Worm (Caenorhabditis elegans) whole organism, L2 larva: ENCODE data around the gene C23G10.10.

ENCODE experiments used
- C34F6.9 ChIP-seq: fragments of 150-350 bp; optimal IDR thresholded peaks from 2 replicates; lab custom pipeline; 2014; ENCODE audit warnings: missing biosample characterization, missing genetic modification characterization
- F13H6.1 ChIP-seq: sonication (generic microtip); optimal IDR thresholded peaks from 2 replicates; lab custom pipeline; 2016; ENCODE audit warnings: missing genetic modification characterization, missing compliant biosample characterization
- R02D3.7 ChIP-seq: fragments of 150-350 bp; optimal IDR thresholded peaks from 2 replicates; lab custom pipeline; 2014; ENCODE audit warnings: missing biosample characterization, missing genetic modification characterization
- Y55F3AM.14 ChIP-seq: fragments of 200-800 bp; sonication (Bioruptor generic); optimal IDR thresholded peaks from 2 replicates; lab custom pipeline; 2018; ENCODE audit warnings: mild to moderate bottlenecking, missing genetic modification characterization, missing compliant biosample characterization
- ZK546.5 ChIP-seq: sonication (generic microtip); optimal IDR thresholded peaks from 2 replicates; lab custom pipeline; 2017; ENCODE audit warnings: missing biosample characterization, missing genetic modification characterization
- alr-1 ChIP-seq: fragments of 150-350 bp; optimal IDR thresholded peaks from 2 replicates; lab custom pipeline; 2014; ENCODE audit warnings: missing biosample characterization, missing genetic modification characterization
- aly-2 ChIP-seq: fragments of 150-350 bp; optimal IDR thresholded peaks from 2 replicates; lab custom pipeline; 2014; ENCODE audit warnings: missing biosample characterization, missing genetic modification characterization
- ama-1 ChIP-seq: fragments of 150-350 bp; optimal IDR thresholded peaks from 2 replicates; lab custom pipeline; 2018; ENCODE audit warnings: inconsistent platforms
- blmp-1 ChIP-seq: sonication (generic microtip); optimal IDR thresholded peaks from 2 replicates; lab custom pipeline; 2017; ENCODE audit warnings: missing genetic modification characterization, mild to moderate bottlenecking, missing compliant biosample characterization, antibody characterized with exemption, moderate library complexity; ENCODE audit not compliant: insufficient read depth
- crh-2 ChIP-seq: sonication (generic microtip); optimal IDR thresholded peaks from 2 replicates; lab custom pipeline; 2017; ENCODE audit warnings: missing biosample characterization, missing genetic modification characterization
- dmd-4 ChIP-seq: sonication (generic microtip); optimal IDR thresholded peaks from 2 replicates; lab custom pipeline; 2017; ENCODE audit warnings: missing biosample characterization, missing genetic modification characterization
- egl-27 ChIP-seq: sonication (generic microtip); optimal IDR thresholded peaks from 3 replicates; lab custom pipeline; 2017; ENCODE audit warnings: missing biosample characterization, missing genetic modification reagents, missing genetic modification characterization
- elt-1 ChIP-seq: fragments of 150-350 bp; optimal IDR thresholded peaks from 2 replicates; lab custom pipeline; 2014; ENCODE audit warnings: missing biosample characterization, missing genetic modification characterization
- elt-3 ChIP-seq: sonication (generic microtip); optimal IDR thresholded peaks from 2 replicates; lab custom pipeline; 2017; ENCODE audit warnings: missing biosample characterization, missing genetic modification characterization
- fos-1 ChIP-seq: fragments of 150-350 bp; optimal IDR thresholded peaks from 2 replicates; lab custom pipeline; 2014; ENCODE audit warnings: missing biosample characterization, missing genetic modification characterization
- gmeb-1 ChIP-seq: fragments of 150-350 bp; optimal IDR thresholded peaks from 2 replicates; lab custom pipeline; 2014; ENCODE audit warnings: missing biosample characterization, missing genetic modification characterization
- lin-11 ChIP-seq: fragments of 150-350 bp; sonication (generic microtip); optimal IDR thresholded peaks from 2 replicates; lab custom pipeline; 2014; ENCODE audit warnings: missing biosample characterization, missing genetic modification characterization, inconsistent platforms, mixed read lengths
- lin-13 ChIP-seq: fragments of 150-350 bp; optimal IDR thresholded peaks from 2 replicates; lab custom pipeline; 2014; ENCODE audit warnings: missing biosample characterization, missing genetic modification reagents, missing genetic modification characterization
- lin-39 ChIP-seq: fragments of 150-350 bp; optimal IDR thresholded peaks from 2 replicates; lab custom pipeline; 2014; ENCODE audit warnings: missing biosample characterization, missing genetic modification reagents, missing genetic modification characterization
- lsy-2 ChIP-seq, 2 experiments: fragments of 150-350 bp in 1 of 2; sonication (generic microtip) in 1 of 2; optimal IDR thresholded peaks; 2 replicates each; lab custom pipeline; 2014 to 2017; ENCODE audit warnings: missing biosample characterization in 2 of 2, missing genetic modification characterization in 2 of 2
- mab-5 ChIP-seq: fragments of 150-350 bp; optimal IDR thresholded peaks from 2 replicates; lab custom pipeline; 2014; ENCODE audit warnings: missing biosample characterization, missing genetic modification characterization
- mbf-1 ChIP-seq: sonication (generic microtip); optimal IDR thresholded peaks from 2 replicates; lab custom pipeline; 2017; ENCODE audit warnings: missing biosample characterization, missing genetic modification characterization
- nhr-11 ChIP-seq: fragments of 150-350 bp; optimal IDR thresholded peaks from 2 replicates; lab custom pipeline; 2014; ENCODE audit warnings: missing biosample characterization, missing genetic modification characterization
- nhr-129 ChIP-seq: fragments of 150-350 bp; optimal IDR thresholded peaks from 2 replicates; lab custom pipeline; 2014; ENCODE audit warnings: missing biosample characterization, missing genetic modification characterization
- nhr-21 ChIP-seq: fragments of 150-350 bp; optimal IDR thresholded peaks from 2 replicates; lab custom pipeline; 2014; ENCODE audit warnings: missing biosample characterization, missing genetic modification characterization
- nhr-237 ChIP-seq: fragments of 150-350 bp; optimal IDR thresholded peaks from 2 replicates; lab custom pipeline; 2014; ENCODE audit warnings: missing biosample characterization, missing genetic modification characterization
- nhr-25 ChIP-seq: fragments of 150-350 bp; sonication (generic microtip); optimal IDR thresholded peaks from 3 replicates; lab custom pipeline; 2014; ENCODE audit warnings: missing biosample characterization, missing genetic modification characterization
- nhr-6 ChIP-seq: fragments of 150-350 bp; optimal IDR thresholded peaks from 2 replicates; lab custom pipeline; 2014; ENCODE audit warnings: missing biosample characterization, missing genetic modification characterization
- nhr-77 ChIP-seq: fragments of 150-350 bp; optimal IDR thresholded peaks from 2 replicates; lab custom pipeline; 2014; ENCODE audit warnings: missing biosample characterization, missing genetic modification characterization
- peb-1 ChIP-seq: fragments of 150-350 bp; optimal IDR thresholded peaks from 2 replicates; lab custom pipeline; 2014; ENCODE audit warnings: missing biosample characterization, missing genetic modification characterization
- skn-1 ChIP-seq: sonication (generic microtip); optimal IDR thresholded peaks from 2 replicates; lab custom pipeline; 2017; ENCODE audit warnings: missing biosample characterization, missing genetic modification characterization
- sma-3 ChIP-seq: sonication (generic microtip); optimal IDR thresholded peaks from 2 replicates; lab custom pipeline; 2016; ENCODE audit warnings: missing genetic modification reagents, missing genetic modification characterization, missing compliant biosample characterization
- sma-9 ChIP-seq, 2 experiments: fragments of 150-350 bp in 1 of 2; sonication (generic microtip) in 1 of 2; optimal IDR thresholded peaks; 2 replicates each; lab custom pipeline; 2014 to 2016; ENCODE audit warnings: missing genetic modification characterization in 2 of 2, mild to moderate bottlenecking in 1 of 2, missing biosample characterization in 1 of 2, missing compliant biosample characterization in 1 of 2, missing genetic modification reagents in 1 of 2, moderate library complexity in 1 of 2
- unc-62 ChIP-seq: fragments of 150-350 bp; optimal IDR thresholded peaks from 2 replicates; lab custom pipeline; 2014; ENCODE audit warnings: missing biosample characterization, missing genetic modification reagents, missing genetic modification characterization
- zag-1 ChIP-seq: fragments of 150-350 bp; optimal IDR thresholded peaks from 2 replicates; lab custom pipeline; 2014; ENCODE audit warnings: missing biosample characterization, missing genetic modification characterization
- ztf-1 ChIP-seq: fragments of 200-800 bp; sonication (Bioruptor generic); conservative IDR thresholded peaks from 2 replicates; pipeline ENCODE4 v1.3.6; 2022; ENCODE audit warnings: missing genetic modification characterization, missing compliant biosample characterization
- ztf-11 ChIP-seq: sonication (generic microtip); optimal IDR thresholded peaks from 2 replicates; lab custom pipeline; 2017; ENCODE audit warnings: missing biosample characterization, missing genetic modification characterization
- ztf-4 ChIP-seq: fragments of 150-350 bp; optimal IDR thresholded peaks from 2 replicates; lab custom pipeline; 2014; ENCODE audit warnings: missing biosample characterization, missing genetic modification characterization

The C23G10.10 gene

DNA sequence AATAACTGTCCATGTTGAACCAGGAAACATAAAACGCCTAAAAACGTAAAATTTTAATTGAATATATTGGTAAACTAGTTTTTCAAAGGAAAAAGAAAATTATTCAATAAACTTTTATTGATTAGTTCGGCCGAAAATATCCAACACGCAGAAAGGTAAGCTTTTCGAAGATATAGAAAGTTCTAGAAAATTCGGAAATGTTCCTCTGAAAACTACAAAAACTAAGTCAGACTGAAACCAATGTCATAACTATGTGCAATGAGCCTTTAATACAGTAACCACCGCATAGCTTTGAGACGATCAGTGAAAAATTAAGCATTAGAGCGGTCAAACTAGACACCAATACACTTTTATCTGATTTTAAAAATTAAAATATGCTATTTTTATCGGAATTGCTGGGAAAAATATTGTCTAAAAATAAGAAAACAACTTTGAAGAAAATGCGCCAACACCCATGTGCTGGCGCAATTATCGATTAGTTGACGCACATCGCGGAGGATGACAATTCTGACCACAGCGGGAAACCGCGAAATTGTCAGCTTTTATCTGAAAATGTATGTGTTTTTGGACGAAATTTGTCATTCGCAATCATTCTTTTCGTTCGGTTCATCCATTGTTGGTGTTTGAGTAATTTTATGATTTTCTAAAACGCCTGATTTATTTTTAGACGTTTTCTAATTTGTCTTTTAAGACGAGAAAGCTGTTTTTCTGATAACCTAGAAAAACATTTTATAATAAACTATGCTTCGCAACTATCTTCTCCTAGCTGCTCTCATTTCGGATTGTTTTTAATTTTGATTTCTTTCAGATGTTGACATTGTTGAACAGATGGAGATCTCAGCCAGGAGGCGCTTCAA, 15.2 kb downstream of the C23G10.10 start, which contains the start of the genes C23G10.7 and rpn-2:
TSS of gene C23G10.7 (minus strand) at position 37 of the 857 bp plus-strand sequence.
TSS of gene rpn-2 (plus strand) at position 807 of the 857 bp plus-strand sequence.
- TF ChIP-seq sma-9 (GFP tag; optimal IDR thresholded peaks at IDR 0.05; lab: Kevin White, UChicago), result peak; percentile 71
- TF ChIP-seq sma-9 (tag; optimal IDR thresholded peaks at IDR 0.05; lab: Kevin White, UChicago), result no peak
- TF ChIP-seq nhr-11 (tag; lab: Kevin White, UChicago), result no peak
- TF ChIP-seq skn-1 (tag; lab: Kevin White, UChicago), result peak; percentile 95
- peak; percentile 61 for TF ChIP-seq nhr-25 (tag; lab: Kevin White, UChicago)
- peak; percentile 76 to 88 for TF ChIP-seq lsy-2 (tag; optimal IDR thresholded peaks at IDR 0.05; lab: Kevin White, UChicago)
- peak; percentile 73 for TF ChIP-seq gmeb-1 (tag; lab: Kevin White, UChicago)
- TF ChIP-seq ama-1 (lab: Kevin White, UChicago), result peak; percentile 27
- peak; percentile 20 for TF ChIP-seq nhr-21 (tag; lab: Kevin White, UChicago)
- TF ChIP-seq ZK546.5 (tag; lab: Kevin White, UChicago), result no peak
- no peak for TF ChIP-seq blmp-1 (tag; lab: Kevin White, UChicago)
- TF ChIP-seq elt-3, result no peak
- peak; percentile 39 for TF ChIP-seq fos-1 (tag; lab: Kevin White, UChicago)
- TF ChIP-seq crh-2, result peak; percentile 46
- no peak for TF ChIP-seq lin-39
- peak; percentile 3 for TF ChIP-seq mab-5 (tag; lab: Kevin White, UChicago)
- no peak for TF ChIP-seq ztf-4 (tag; lab: Kevin White, UChicago)
- TF ChIP-seq F13H6.1 (tag; lab: Kevin White, UChicago), result peak; percentile 49
- peak; percentile 19 for TF ChIP-seq egl-27 (tag; lab: Kevin White, UChicago)
- peak; percentile 50 for TF ChIP-seq lin-11 (tag; lab: Kevin White, UChicago)
- TF ChIP-seq nhr-237 (tag; lab: Kevin White, UChicago), result no peak
- TF ChIP-seq nhr-129, result peak; percentile 49
- no peak for TF ChIP-seq nhr-77 (tag; lab: Kevin White, UChicago)
- TF ChIP-seq mbf-1 (tag; lab: Kevin White, UChicago), result no peak
- peak; percentile 44 for TF ChIP-seq sma-3 (GFP tag; lab: Kevin White, UChicago)
- TF ChIP-seq lin-13, result peak; percentile 45
- TF ChIP-seq C34F6.9 (tag; lab: Kevin White, UChicago), result peak; percentile 87
- TF ChIP-seq aly-2 (tag; lab: Kevin White, UChicago), result no peak
- TF ChIP-seq ztf-11 (tag; lab: Kevin White, UChicago), result no peak

DNA sequence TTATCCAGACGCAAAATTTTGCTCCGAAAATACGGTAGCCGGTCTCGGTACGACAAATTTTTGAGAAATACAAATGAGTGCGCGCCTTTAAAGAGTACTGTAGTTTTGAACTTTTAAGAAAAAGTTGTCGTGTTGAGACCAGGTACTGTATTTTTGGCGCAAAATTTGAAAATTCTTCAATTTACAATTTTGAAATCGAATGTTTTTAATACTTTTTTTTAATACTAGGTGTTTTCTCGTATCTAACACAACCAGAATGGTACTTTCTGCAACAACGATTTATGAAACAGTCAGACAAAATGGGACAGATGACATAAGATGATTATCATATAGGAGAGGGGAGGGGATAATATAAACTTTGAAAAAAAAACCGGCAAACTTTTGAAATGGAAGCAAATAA, 18.1 kb downstream of the C23G10.10 start:
- no peak for TF ChIP-seq C34F6.9 (tag; lab: Kevin White, UChicago)
- TF ChIP-seq aly-2 (tag; lab: Kevin White, UChicago), result no peak
- TF ChIP-seq peb-1 (tag; lab: Kevin White, UChicago), result no peak
- TF ChIP-seq nhr-21 (tag; lab: Kevin White, UChicago), result no peak
- TF ChIP-seq unc-62 (GFP tag; lab: Kevin White, UChicago), result no peak
- TF ChIP-seq crh-2, result no peak
- TF ChIP-seq ztf-1 (GFP tag; lab: Robert Waterston, UW), result no peak
- TF ChIP-seq Y55F3AM.14 (GFP tag; lab: Kevin White, UChicago), result no peak
- no peak for TF ChIP-seq nhr-11 (tag; lab: Kevin White, UChicago)
- TF ChIP-seq dmd-4 (tag; lab: Kevin White, UChicago), result no peak
- TF ChIP-seq lin-11 (tag; lab: Kevin White, UChicago), result no peak
- no peak for TF ChIP-seq elt-1 (tag; lab: Kevin White, UChicago)
- TF ChIP-seq lsy-2 (tag; optimal IDR thresholded peaks at IDR 0.05; lab: Kevin White, UChicago), result no peak
- no peak for TF ChIP-seq lin-39
- no peak for TF ChIP-seq F13H6.1 (tag; lab: Kevin White, UChicago)

DNA sequence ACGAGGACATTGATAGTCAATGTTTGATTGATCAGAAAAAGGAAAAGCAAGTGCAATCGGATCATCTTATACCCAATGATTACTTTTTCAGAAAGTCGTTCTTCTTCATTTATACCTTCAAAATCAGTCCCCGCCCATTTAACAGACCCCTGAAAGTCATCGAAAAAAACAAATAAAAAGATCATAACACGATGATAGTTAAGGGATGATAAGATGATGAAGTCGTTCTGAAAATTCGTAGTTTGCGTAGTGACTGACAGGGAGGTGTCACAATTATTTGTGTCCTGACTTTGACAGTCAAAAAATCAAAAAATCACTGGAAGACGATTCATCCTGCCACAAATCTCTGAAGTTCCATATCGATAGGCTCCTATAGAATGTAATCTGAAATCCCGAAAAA, 19.3 kb downstream of the C23G10.10 start, which contains the start of gene ugt-66:
TSS of gene ugt-66 (minus strand) at position 101 of the 400 bp plus-strand sequence.
- TF ChIP-seq nhr-25 (tag; lab: Kevin White, UChicago), result no peak
- no peak for TF ChIP-seq unc-62 (GFP tag; lab: Kevin White, UChicago)
- no peak for TF ChIP-seq peb-1 (tag; lab: Kevin White, UChicago)
- no peak for TF ChIP-seq nhr-6 (tag; lab: Kevin White, UChicago)
- TF ChIP-seq F13H6.1 (tag; lab: Kevin White, UChicago), result no peak
- TF ChIP-seq zag-1 (tag; lab: Kevin White, UChicago), result no peak
- no peak for TF ChIP-seq nhr-21 (tag; lab: Kevin White, UChicago)
- TF ChIP-seq alr-1, result no peak
- TF ChIP-seq nhr-77 (tag; lab: Kevin White, UChicago), result no peak
- TF ChIP-seq ztf-4 (tag; lab: Kevin White, UChicago), result no peak
- TF ChIP-seq R02D3.7, result no peak
- no peak for TF ChIP-seq skn-1 (tag; lab: Kevin White, UChicago)
- no peak for TF ChIP-seq nhr-237 (tag; lab: Kevin White, UChicago)
- no peak for TF ChIP-seq aly-2 (tag; lab: Kevin White, UChicago)
- TF ChIP-seq elt-3, result no peak
